Worm (Caenorhabditis elegans) whole organism, midembryonic: ENCODE results near the gene bra-2.

Source experiments
- T22C8.4 ChIP-seq: fragments of 200-800 bp; sonication (Bioruptor generic); IDR thresholded peaks from 2 replicates; pipeline ENCODE4 v1.3.6; 2022; ENCODE audit warnings: missing genetic modification characterization, missing compliant biosample characterization
- cog-1 ChIP-seq: sonication (generic microtip); optimal IDR thresholded peaks from 2 replicates; lab custom pipeline; 2016; ENCODE audit warnings: missing genetic modification characterization, missing compliant biosample characterization
- flt-1 ChIP-seq: fragments of 200-800 bp; sonication (Bioruptor generic); IDR thresholded peaks from 2 replicates; pipeline ENCODE4 v1.3.6; 2022; ENCODE audit warnings: missing genetic modification characterization, missing compliant biosample characterization
- klf-2 ChIP-seq: fragments of 200-800 bp; sonication (Bioruptor generic); conservative IDR thresholded peaks from 2 replicates; pipeline ENCODE4 v1.3.6; 2022; ENCODE audit warnings: missing genetic modification reagents, missing genetic modification characterization, missing compliant biosample characterization
- med-1 ChIP-seq: sonication (generic microtip); optimal IDR thresholded peaks from 2 replicates; lab custom pipeline; 2017; ENCODE audit warnings: missing genetic modification characterization, mild to moderate bottlenecking, missing compliant biosample characterization, antibody characterized with exemption, missing genetic modification reagents; ENCODE audit not compliant: insufficient read depth
- ref-1 ChIP-seq: fragments of 200-800 bp; sonication (Bioruptor generic); conservative IDR thresholded peaks from 2 replicates; pipeline ENCODE4 v1.3.6; 2022; ENCODE audit warnings: missing genetic modification reagents, missing genetic modification characterization, missing compliant biosample characterization
- tab-1 ChIP-seq: fragments of 200-800 bp; sonication (Bioruptor generic); IDR thresholded peaks from 2 replicates; pipeline ENCODE4 v1.3.6; 2022; ENCODE audit warnings: missing genetic modification characterization, missing compliant biosample characterization
- ztf-23 ChIP-seq: fragments of 200-800 bp; sonication (Bioruptor generic); IDR thresholded peaks from 2 replicates; pipeline ENCODE4 v1.3.6; 2022; ENCODE audit warnings: missing genetic modification reagents, missing genetic modification characterization, missing compliant biosample characterization
- ztf-29 ChIP-seq: fragments of 200-800 bp; sonication (Bioruptor generic); IDR thresholded peaks from 2 replicates; pipeline ENCODE4 v1.3.6; 2022; ENCODE audit warnings: missing genetic modification reagents, missing genetic modification characterization, missing compliant biosample characterization

The bra-2 gene

DNA sequence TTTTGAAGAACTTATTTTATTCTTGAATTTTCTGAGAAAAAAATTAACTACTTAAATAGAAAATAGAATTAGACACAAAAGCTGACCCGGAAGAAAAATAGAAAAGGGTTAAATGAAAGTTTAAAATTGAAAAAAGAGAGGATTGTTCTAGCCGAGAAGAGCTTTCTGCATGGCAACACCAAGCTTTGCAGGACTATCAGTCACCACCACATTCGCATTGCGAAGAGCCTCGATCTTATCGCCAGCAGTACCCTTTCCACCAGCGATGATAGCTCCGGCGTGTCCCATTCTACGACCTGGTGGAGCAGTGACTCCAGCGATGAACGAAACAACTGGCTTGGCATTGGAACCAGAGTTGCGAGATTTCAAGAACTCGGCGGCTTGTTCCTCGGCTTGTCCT lies 10.9 kb upstream of the bra-2 start:
- TF ChIP-seq ztf-23 (GFP tag; lab: Robert Waterston, UW) (no peak), T22C8.4 (GFP tag; lab: Robert Waterston, UW) (no peak), ztf-29 (GFP tag; lab: Robert Waterston, UW) (no peak), flt-1 (no peak), tab-1 (no peak), ref-1 (GFP tag; lab: Robert Waterston, UW) (no peak), med-1 (no peak), cog-1 (tag; lab: Kevin White, UChicago) (no peak), klf-2 (GFP tag; lab: Robert Waterston, UW) (no peak)

DNA sequence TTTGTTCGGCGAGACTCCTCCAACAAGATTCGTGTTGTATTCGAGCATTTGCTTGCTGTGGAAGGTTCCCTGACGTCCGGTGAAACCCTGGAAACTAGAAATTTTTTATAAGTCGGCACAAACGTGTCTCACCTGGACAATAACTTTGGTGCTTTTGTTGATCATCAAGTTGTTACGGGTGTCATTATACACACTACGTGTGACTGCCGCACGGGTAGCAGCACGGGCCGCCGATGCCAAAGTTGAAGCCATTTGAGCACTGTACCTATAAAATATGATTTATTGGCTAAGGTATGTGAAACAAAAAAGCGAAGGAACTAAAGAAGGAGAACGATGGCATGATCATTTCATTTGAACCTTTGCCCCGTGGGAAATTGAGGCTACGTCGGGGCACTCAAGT lies 9.9 kb upstream of the bra-2 start, which contains the start of gene sucl-2:
sucl-2 (minus strand) TSS at position 265 of the 400 bp plus-strand sequence.
- TF ChIP-seq ztf-23 (GFP tag; lab: Robert Waterston, UW), result no peak

DNA sequence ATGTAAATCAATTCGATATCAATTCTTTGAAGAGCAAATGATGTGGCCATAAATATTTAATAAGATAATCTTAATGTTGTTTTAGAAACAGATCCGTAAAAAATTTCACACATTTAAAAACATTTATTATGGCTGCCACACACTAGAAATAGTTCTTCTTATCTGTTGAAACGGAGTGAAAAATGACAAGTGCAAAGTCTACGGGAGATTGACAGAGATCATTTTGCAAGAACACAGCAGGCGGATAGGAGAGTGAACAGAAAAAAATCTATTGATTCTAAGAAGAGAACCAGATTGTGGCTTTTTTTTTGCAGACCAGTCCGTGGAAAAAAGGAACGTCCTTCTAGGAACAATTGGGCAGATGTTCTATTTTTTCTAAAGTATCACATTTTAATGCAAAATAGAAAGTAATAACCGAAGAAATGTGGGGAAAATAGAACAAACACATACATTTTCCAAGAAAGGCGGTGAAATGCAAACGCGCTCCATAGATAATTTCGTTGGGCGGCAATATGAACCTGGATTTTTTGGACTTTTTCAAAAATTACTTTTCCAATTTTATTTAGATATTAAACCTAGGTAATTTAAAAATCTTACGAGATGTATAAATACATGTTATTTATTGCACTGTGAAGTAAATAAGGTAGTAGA lies 9.3 kb upstream of the bra-2 start:
- TF ChIP-seq ztf-23 (GFP tag; lab: Robert Waterston, UW) (no peak), ref-1 (GFP tag; lab: Robert Waterston, UW) (no peak), klf-2 (GFP tag; lab: Robert Waterston, UW) (no peak), ztf-29 (GFP tag; lab: Robert Waterston, UW) (no peak), flt-1 (no peak)

DNA sequence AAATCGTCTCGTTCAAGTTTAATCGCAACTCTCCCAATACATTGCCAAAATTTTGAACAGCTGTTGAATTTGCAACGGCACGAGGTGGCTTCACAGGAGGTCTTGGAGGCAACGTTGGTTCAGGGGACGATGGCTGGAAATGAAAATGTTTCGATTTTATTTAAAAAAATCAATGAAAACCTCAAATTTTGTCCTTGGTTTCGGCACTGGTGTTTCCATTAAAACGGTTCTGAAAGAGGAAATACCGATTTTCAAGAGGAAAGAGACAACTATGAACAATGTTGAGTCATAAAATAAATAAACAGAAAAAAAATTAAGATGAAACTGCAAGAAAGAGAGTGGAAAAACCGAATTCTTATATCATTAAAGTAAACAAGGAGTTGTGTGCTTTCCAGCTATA lies 3.8 kb upstream of the bra-2 start, which contains the start of gene F23H11.4:
F23H11.4 (minus strand) TSS at position 229 of the 400 bp plus-strand sequence.
- no peak for TF ChIP-seq T22C8.4 (GFP tag; lab: Robert Waterston, UW)
- no peak for TF ChIP-seq flt-1
- no peak for TF ChIP-seq cog-1 (tag; lab: Kevin White, UChicago)
- no peak for TF ChIP-seq klf-2 (GFP tag; lab: Robert Waterston, UW)
- no peak for TF ChIP-seq ztf-29 (GFP tag; lab: Robert Waterston, UW)
- no peak for TF ChIP-seq med-1
- TF ChIP-seq ztf-23 (GFP tag; lab: Robert Waterston, UW), result no peak
- no peak for TF ChIP-seq ref-1 (GFP tag; lab: Robert Waterston, UW)

DNA sequence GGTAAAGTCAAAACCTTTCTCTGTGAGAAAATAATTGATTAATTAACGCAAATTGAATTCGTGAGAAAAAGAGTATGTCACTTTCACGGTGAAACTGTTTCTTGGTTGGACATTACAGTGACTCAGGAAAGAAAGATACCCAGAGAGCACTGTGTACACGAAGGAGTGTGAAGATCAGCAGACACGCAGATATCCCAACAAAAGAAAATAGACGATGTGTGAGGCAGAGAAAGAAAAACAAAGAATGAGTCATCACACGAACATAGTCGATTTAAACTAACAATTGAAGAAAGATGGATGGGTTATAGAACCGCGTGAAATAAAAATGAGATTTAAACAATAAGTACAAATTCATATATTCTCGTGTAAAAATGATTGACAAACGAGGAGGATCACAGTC lies 3.1 kb upstream of the bra-2 start:
- TF ChIP-seq ref-1 (GFP tag; lab: Robert Waterston, UW) (no peak), cog-1 (tag; lab: Kevin White, UChicago) (no peak), ztf-29 (GFP tag; lab: Robert Waterston, UW) (no peak), med-1 (no peak), klf-2 (GFP tag; lab: Robert Waterston, UW) (no peak), tab-1 (no peak), flt-1 (no peak), T22C8.4 (GFP tag; lab: Robert Waterston, UW) (no peak), ztf-23 (GFP tag; lab: Robert Waterston, UW) (no peak)

DNA sequence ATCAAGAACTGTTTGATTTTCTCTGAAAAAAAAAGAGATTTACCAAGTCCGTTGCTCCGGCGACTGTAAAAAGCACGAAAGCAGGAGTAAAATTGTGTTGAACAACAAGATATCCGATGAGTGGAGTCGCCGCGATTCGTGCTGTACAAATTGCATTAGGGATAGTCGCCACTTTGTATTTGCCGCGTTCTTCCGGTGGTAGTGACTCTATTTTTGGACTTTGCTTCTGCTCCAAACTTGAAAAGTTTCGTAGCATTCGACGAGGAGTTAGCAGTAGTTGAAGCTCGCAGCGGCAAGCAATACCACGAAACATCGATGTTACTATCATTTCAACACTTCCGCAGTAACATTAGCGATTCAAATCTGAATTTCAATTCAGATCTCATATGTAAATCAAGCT lies 1.5 kb upstream of the bra-2 start, which contains the start of gene crls-1:
crls-1 (minus strand) TSS at position 363 of the 400 bp plus-strand sequence.
- no peak for TF ChIP-seq cog-1 (tag; lab: Kevin White, UChicago)
- TF ChIP-seq klf-2 (GFP tag; lab: Robert Waterston, UW), result no peak
- no peak for TF ChIP-seq flt-1

DNA sequence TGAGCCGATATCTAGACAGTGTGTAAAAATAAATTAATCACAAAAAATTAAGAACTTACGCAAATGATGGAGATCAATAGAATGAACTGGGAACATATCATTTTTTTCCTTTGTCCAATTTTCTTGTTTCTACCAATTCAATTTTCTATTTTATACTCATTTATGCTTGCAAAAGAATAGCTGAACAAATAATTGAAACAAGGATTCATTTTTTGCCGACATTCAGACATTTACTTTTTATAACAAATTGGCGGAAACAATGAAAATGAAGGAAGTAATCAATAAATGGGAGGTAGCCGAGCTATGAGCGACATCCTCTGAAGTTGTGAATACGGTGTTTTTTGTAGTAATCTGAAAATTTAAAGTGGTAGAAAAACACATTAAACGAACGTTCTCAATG lies 5.8 kb downstream of the bra-2 start, which contains the start of gene idpp-13:
idpp-13 (minus strand) TSS at position 101 of the 400 bp plus-strand sequence.
- TF ChIP-seq T22C8.4 (GFP tag; lab: Robert Waterston, UW), result no peak
- TF ChIP-seq tab-1, result no peak
- TF ChIP-seq flt-1, result no peak
- TF ChIP-seq ztf-29 (GFP tag; lab: Robert Waterston, UW), result no peak
- TF ChIP-seq ref-1 (GFP tag; lab: Robert Waterston, UW), result no peak
- TF ChIP-seq cog-1 (tag; lab: Kevin White, UChicago), result no peak
- no peak for TF ChIP-seq klf-2 (GFP tag; lab: Robert Waterston, UW)
- no peak for TF ChIP-seq med-1
- TF ChIP-seq ztf-23 (GFP tag; lab: Robert Waterston, UW), result no peak

DNA sequence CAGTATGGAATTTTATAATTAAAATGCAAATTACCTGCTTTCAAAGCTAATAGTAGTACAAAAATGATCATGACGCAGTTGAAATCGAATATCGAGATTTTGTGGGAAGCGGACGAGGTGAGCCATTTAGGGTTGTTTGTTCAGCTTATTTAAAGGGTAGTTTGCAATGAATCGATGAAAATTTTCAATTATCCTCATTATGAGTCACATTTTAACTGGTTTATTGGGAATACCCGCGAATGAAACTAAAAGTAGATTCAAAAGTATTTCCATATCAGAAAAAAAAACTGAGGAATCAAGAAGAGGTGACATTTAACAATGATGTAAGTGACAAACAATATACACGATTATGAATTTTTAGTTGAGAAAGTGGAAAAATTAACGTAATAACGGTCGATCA lies 8.3 kb downstream of the bra-2 start, which contains the start of gene F23H11.7:
F23H11.7 (minus strand) TSS at position 101 of the 400 bp plus-strand sequence.
- TF ChIP-seq ztf-29 (GFP tag; lab: Robert Waterston, UW) (no peak), cog-1 (tag; lab: Kevin White, UChicago) (no peak), ztf-23 (GFP tag; lab: Robert Waterston, UW) (no peak), ref-1 (GFP tag; lab: Robert Waterston, UW) (no peak), klf-2 (GFP tag; lab: Robert Waterston, UW) (no peak), med-1 (no peak), tab-1 (no peak), T22C8.4 (GFP tag; lab: Robert Waterston, UW) (no peak), flt-1 (no peak)

DNA sequence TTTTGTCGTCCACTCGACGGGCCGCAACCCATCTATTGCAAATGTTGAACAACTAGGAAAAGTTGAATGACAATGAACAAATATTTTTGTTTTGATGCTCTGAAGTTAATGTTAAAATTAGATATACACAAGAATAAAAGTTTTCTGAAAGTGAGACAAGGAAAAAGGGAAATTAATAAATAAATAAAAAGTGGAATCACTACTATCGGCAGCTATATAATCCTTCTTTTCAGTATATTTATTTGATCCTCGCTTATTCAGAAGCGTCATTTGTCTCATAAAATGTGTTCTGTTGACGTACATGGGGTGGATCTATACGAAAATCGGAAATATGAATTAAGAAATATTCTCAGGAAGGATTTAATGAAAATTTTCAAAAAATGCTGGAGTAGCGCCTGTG lies 15.2 kb downstream of the bra-2 start, which contains the start of gene pef-1:
pef-1 (minus strand) TSS at position 101 of the 400 bp plus-strand sequence.
- no peak for TF ChIP-seq ztf-29 (GFP tag; lab: Robert Waterston, UW)
- no peak for TF ChIP-seq med-1
- no peak for TF ChIP-seq tab-1
- no peak for TF ChIP-seq klf-2 (GFP tag; lab: Robert Waterston, UW)
- no peak for TF ChIP-seq cog-1 (tag; lab: Kevin White, UChicago)
- no peak for TF ChIP-seq ztf-23 (GFP tag; lab: Robert Waterston, UW)
- TF ChIP-seq ref-1 (GFP tag; lab: Robert Waterston, UW), result no peak
- TF ChIP-seq flt-1, result no peak
- TF ChIP-seq T22C8.4 (GFP tag; lab: Robert Waterston, UW), result no peak

DNA sequence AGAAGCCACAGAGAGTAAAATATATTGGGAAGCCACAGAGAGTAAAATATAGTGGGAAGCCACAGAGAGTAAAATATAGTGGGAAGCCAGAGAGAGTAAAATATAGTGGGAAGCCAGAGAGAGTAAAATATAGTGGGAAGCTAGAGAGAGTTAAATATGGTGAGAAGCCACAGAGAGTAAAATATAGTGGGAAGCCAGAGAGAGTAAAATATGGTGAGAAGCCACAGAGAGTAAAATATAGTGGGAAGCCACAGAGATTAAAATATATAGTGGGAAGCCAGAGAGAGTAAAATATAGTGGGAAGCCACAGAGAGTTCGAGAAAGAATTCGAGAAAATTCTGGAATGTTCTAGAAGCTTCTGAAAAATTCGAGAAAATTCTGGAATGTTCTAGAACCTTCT lies 20.3 kb downstream of the bra-2 start:
- TF ChIP-seq cog-1 (tag; lab: Kevin White, UChicago), result peak; percentile 33
